Worm (Caenorhabditis elegans): ENCODE results near the gene B0432.1.

DNA sequence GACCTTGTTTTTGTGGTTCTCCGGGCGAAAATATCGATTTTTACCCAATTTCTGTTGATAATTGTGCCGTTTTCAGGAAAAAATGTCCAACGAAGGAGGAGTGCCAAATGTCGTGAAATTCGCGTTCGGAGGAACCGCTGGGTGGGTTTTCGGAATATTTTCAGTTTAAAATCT is 10.8 kb upstream of the B0432.1 start, which contains the start of gene misc-1:
- TF ChIP-seq nhr-120 (GFP tag; IDR thresholded peaks at IDR 0.05) = no peak
- TF ChIP-seq sea-2 (GFP tag; IDR thresholded peaks at IDR 0.05) = no peak
- TF ChIP-seq nhr-27 (tag; optimal IDR thresholded peaks at IDR 0.05) = no peak
- no peak for TF ChIP-seq pha-4 (tag; optimal IDR thresholded peaks at IDR 0.05)
- TF ChIP-seq athp-1 (tag; optimal IDR thresholded peaks at IDR 0.05) = no peak
- TF ChIP-seq repo-1 (tag; optimal IDR thresholded peaks at IDR 0.05) = no peak
- no peak for TF ChIP-seq egrh-3 (GFP tag; IDR thresholded peaks at IDR 0.05)
- no peak for TF ChIP-seq efl-1 (GFP tag; optimal IDR thresholded peaks at IDR 0.05)
- TF ChIP-seq nhr-179 (tag; optimal IDR thresholded peaks at IDR 0.05) = no peak
- TF ChIP-seq snpc-4 (GFP tag; optimal IDR thresholded peaks at IDR 0.05) = no peak
- no peak for TF ChIP-seq snpc-4 (tag; optimal IDR thresholded peaks at IDR 0.05)
- no peak for TF ChIP-seq ets-4 (GFP tag; optimal IDR thresholded peaks at IDR 0.05)
